Worm (Caenorhabditis elegans) whole organism, midembryonic: ENCODE data around the gene F22E5.8.

Source experiments
- T22C8.4 ChIP-seq: fragments of 200-800 bp; sonication (Bioruptor generic); IDR thresholded peaks from 2 replicates; pipeline ENCODE4 v1.3.6; 2022; ENCODE audit warnings: missing genetic modification characterization, missing compliant biosample characterization
- cog-1 ChIP-seq: sonication (generic microtip); optimal IDR thresholded peaks from 2 replicates; lab custom pipeline; 2016; ENCODE audit warnings: missing genetic modification characterization, missing compliant biosample characterization
- flt-1 ChIP-seq: fragments of 200-800 bp; sonication (Bioruptor generic); IDR thresholded peaks from 2 replicates; pipeline ENCODE4 v1.3.6; 2022; ENCODE audit warnings: missing genetic modification characterization, missing compliant biosample characterization
- klf-2 ChIP-seq: fragments of 200-800 bp; sonication (Bioruptor generic); conservative IDR thresholded peaks from 2 replicates; pipeline ENCODE4 v1.3.6; 2022; ENCODE audit warnings: missing genetic modification reagents, missing genetic modification characterization, missing compliant biosample characterization
- ref-1 ChIP-seq: fragments of 200-800 bp; sonication (Bioruptor generic); conservative IDR thresholded peaks from 2 replicates; pipeline ENCODE4 v1.3.6; 2022; ENCODE audit warnings: missing genetic modification reagents, missing genetic modification characterization, missing compliant biosample characterization
- tab-1 ChIP-seq: fragments of 200-800 bp; sonication (Bioruptor generic); IDR thresholded peaks from 2 replicates; pipeline ENCODE4 v1.3.6; 2022; ENCODE audit warnings: missing genetic modification characterization, missing compliant biosample characterization
- ztf-23 ChIP-seq: fragments of 200-800 bp; sonication (Bioruptor generic); IDR thresholded peaks from 2 replicates; pipeline ENCODE4 v1.3.6; 2022; ENCODE audit warnings: missing genetic modification reagents, missing genetic modification characterization, missing compliant biosample characterization
- ztf-29 ChIP-seq: fragments of 200-800 bp; sonication (Bioruptor generic); IDR thresholded peaks from 2 replicates; pipeline ENCODE4 v1.3.6; 2022; ENCODE audit warnings: missing genetic modification reagents, missing genetic modification characterization, missing compliant biosample characterization

ce11 chrII:2605319-2605718 lies 34.5 kb upstream of the F22E5.8 start, which contains the start of gene sri-77:
- TF ChIP-seq flt-1 (GFP tag; lab: Robert Waterston, UW) (no peak), klf-2 (GFP tag; lab: Robert Waterston, UW) (no peak), ztf-29 (no peak), T22C8.4 (GFP tag; lab: Robert Waterston, UW) (no peak), ref-1 (GFP tag; lab: Robert Waterston, UW) (no peak), tab-1 (GFP tag; lab: Robert Waterston, UW) (no peak), cog-1 (no peak), ztf-23 (GFP tag; lab: Robert Waterston, UW) (no peak)
